Worm (Caenorhabditis elegans) whole organism, L1 larva: ENCODE measurements around the gene swt-1.

Experiments used
- ama-1 ChIP-seq: fragments of 150-350 bp; optimal IDR thresholded peaks from 2 replicates; lab custom pipeline; 2014
- dpl-1 ChIP-seq, 3 experiments: fragments of 150-350 bp in 2 of 3; sonication (generic microtip) in 1 of 3; optimal IDR thresholded peaks; 2 replicates each; lab custom pipeline; 2014 to 2017; ENCODE audit warnings: missing biosample characterization in 3 of 3, missing genetic modification characterization in 3 of 3, missing genetic modification reagents in 3 of 3
- egl-27 ChIP-seq, 2 experiments: fragments of 150-350 bp in 1 of 2; sonication (generic microtip); optimal IDR thresholded peaks; 3 replicates each; lab custom pipeline; 2017 to 2018; ENCODE audit warnings: missing biosample characterization in 2 of 2, missing genetic modification characterization in 2 of 2, missing genetic modification reagents in 2 of 2
- lin-13 ChIP-seq: fragments of 150-350 bp; optimal IDR thresholded peaks from 2 replicates; lab custom pipeline; 2014; ENCODE audit warnings: missing biosample characterization, missing genetic modification reagents, missing genetic modification characterization
- nhr-11 ChIP-seq: fragments of 150-350 bp; optimal IDR thresholded peaks from 2 replicates; lab custom pipeline; 2014; ENCODE audit warnings: missing biosample characterization, missing genetic modification characterization
- nhr-90 ChIP-seq: sonication (generic microtip); optimal IDR thresholded peaks from 2 replicates; lab custom pipeline; 2016; ENCODE audit warnings: mild to moderate bottlenecking, missing genetic modification characterization, missing compliant biosample characterization; ENCODE audit not compliant: poor library complexity
- tbx-2 ChIP-seq: sonication (generic microtip); optimal IDR thresholded peaks from 2 replicates; lab custom pipeline; 2016; ENCODE audit warnings: missing genetic modification characterization, missing compliant biosample characterization
- unc-62 ChIP-seq: fragments of 150-350 bp; optimal IDR thresholded peaks from 2 replicates; lab custom pipeline; 2014; ENCODE audit warnings: missing biosample characterization, missing genetic modification reagents, missing genetic modification characterization

ce11 chrIV:300307-300706, 7.0 kb upstream of the swt-1 start:
- TF ChIP-seq ama-1 (lab: Kevin White, UChicago) (no peak), dpl-1 (GFP tag; optimal IDR thresholded peaks at IDR 0.05; lab: Kevin White, UChicago) (no peak), tbx-2 (tag; lab: Kevin White, UChicago) (no peak), nhr-90 (no peak), lin-13 (no peak), nhr-11 (no peak), egl-27 (tag; optimal IDR thresholded peaks at IDR 0.05; lab: Kevin White, UChicago) (no peak), unc-62 (GFP tag; lab: Kevin White, UChicago) (no peak)
